Worm (Caenorhabditis elegans) whole organism, young adult: ENCODE measurements around the gene T14G10.8.
A peak's percentile ranks its signal among the peaks of the same experiment; 100 is the strongest.

Experiments used
- C17E4.6 ChIP-seq: fragments of 200-800 bp; sonication (Bioruptor generic); IDR thresholded peaks from 2 replicates; pipeline ENCODE4 v1.3.6; 2022; ENCODE audit warnings: missing genetic modification reagents, missing genetic modification characterization, missing compliant biosample characterization
- D2030.7 ChIP-seq: fragments of 200-800 bp; sonication (Bioruptor generic); IDR thresholded peaks from 2 replicates; pipeline ENCODE4 v1.3.6; 2022; ENCODE audit warnings: missing genetic modification reagents, missing genetic modification characterization, missing compliant biosample characterization
- F37B4.10 ChIP-seq: fragments of 200-800 bp; sonication (Bioruptor generic); IDR thresholded peaks from 2 replicates; pipeline ENCODE4 v1.3.6; 2022; ENCODE audit warnings: missing genetic modification characterization, missing compliant biosample characterization
- F52B5.7 ChIP-seq: sonication (generic microtip); optimal IDR thresholded peaks from 2 replicates; lab custom pipeline; 2016; ENCODE audit warnings: mild to moderate bottlenecking, missing genetic modification characterization, missing compliant biosample characterization
- T26A5.8 ChIP-seq: sonication (generic microtip); optimal IDR thresholded peaks from 2 replicates; lab custom pipeline; 2016; ENCODE audit warnings: missing genetic modification characterization, missing compliant biosample characterization
- Y53F4B.3 ChIP-seq: fragments of 200-800 bp; sonication (Bioruptor generic); IDR thresholded peaks from 2 replicates; pipeline ENCODE4 v1.3.6; 2022; ENCODE audit warnings: missing genetic modification reagents, missing genetic modification characterization, missing compliant biosample characterization
- aptf-2 ChIP-seq: fragments of 200-800 bp; sonication (Bioruptor generic); conservative IDR thresholded peaks from 2 replicates; pipeline ENCODE4 v1.3.6; 2022; ENCODE audit warnings: missing genetic modification reagents, missing genetic modification characterization, missing compliant biosample characterization
- aptf-3 ChIP-seq: fragments of 200-800 bp; sonication (Bioruptor generic); IDR thresholded peaks from 2 replicates; pipeline ENCODE4 v1.3.6; 2022; ENCODE audit warnings: missing genetic modification characterization, missing compliant biosample characterization
- attf-5 ChIP-seq: fragments of 200-800 bp; sonication (Bioruptor generic); optimal IDR thresholded peaks from 2 replicates; lab custom pipeline; 2018; ENCODE audit warnings: mild to moderate bottlenecking, missing genetic modification characterization, missing compliant biosample characterization
- ceh-27 ChIP-seq: fragments of 200-800 bp; sonication (Bioruptor generic); optimal IDR thresholded peaks from 2 replicates; lab custom pipeline; 2018; ENCODE audit warnings: mild to moderate bottlenecking, missing genetic modification characterization, moderate library complexity, missing compliant biosample characterization
- ceh-40 ChIP-seq: fragments of 200-800 bp; sonication (Bioruptor generic); IDR thresholded peaks from 2 replicates; pipeline ENCODE4 v1.3.6; 2022; ENCODE audit warnings: missing genetic modification characterization, missing compliant biosample characterization
- dox-1 ChIP-seq: fragments of 200-800 bp; sonication (Bioruptor generic); IDR thresholded peaks from 2 replicates; pipeline ENCODE4 v1.3.6; 2022; ENCODE audit warnings: missing genetic modification reagents, missing genetic modification characterization, missing compliant biosample characterization
- dpff-1 ChIP-seq: sonication (generic microtip); optimal IDR thresholded peaks from 2 replicates; lab custom pipeline; 2017; ENCODE audit warnings: mild to moderate bottlenecking, missing genetic modification characterization, missing compliant biosample characterization
- dpl-1 ChIP-seq: fragments of 150-350 bp; optimal IDR thresholded peaks from 2 replicates; lab custom pipeline; 2014; ENCODE audit warnings: missing biosample characterization, missing genetic modification reagents, missing genetic modification characterization
- egl-18 ChIP-seq: fragments of 200-800 bp; sonication (Bioruptor generic); IDR thresholded peaks from 2 replicates; pipeline ENCODE4 v1.3.6; 2022; ENCODE audit warnings: missing genetic modification reagents, missing genetic modification characterization, missing compliant biosample characterization
- egl-44 ChIP-seq: fragments of 200-800 bp; sonication (Bioruptor generic); IDR thresholded peaks from 2 replicates; pipeline ENCODE4 v1.3.6; 2022; ENCODE audit warnings: missing genetic modification reagents, missing genetic modification characterization, missing compliant biosample characterization
- egrh-3 ChIP-seq: fragments of 200-800 bp; sonication (Bioruptor generic); IDR thresholded peaks from 2 replicates; pipeline ENCODE4 v1.3.6; 2022; ENCODE audit warnings: missing genetic modification reagents, missing genetic modification characterization, missing compliant biosample characterization
- ekl-4 ChIP-seq: fragments of 200-800 bp; sonication (Bioruptor generic); IDR thresholded peaks from 2 replicates; pipeline ENCODE4 v1.3.6; 2022; ENCODE audit warnings: missing genetic modification reagents, missing genetic modification characterization, missing compliant biosample characterization
- hlh-26 ChIP-seq: fragments of 200-800 bp; sonication (Bioruptor generic); conservative IDR thresholded peaks from 2 replicates; pipeline ENCODE4 v1.3.6; 2022; ENCODE audit warnings: missing genetic modification reagents, missing genetic modification characterization, missing compliant biosample characterization
- lag-1 ChIP-seq: fragments of 200-800 bp; sonication (Bioruptor generic); IDR thresholded peaks from 2 replicates; pipeline ENCODE4 v1.3.6; 2022; ENCODE audit warnings: missing genetic modification reagents, missing genetic modification characterization, missing compliant biosample characterization
- lin-26 ChIP-seq: fragments of 200-800 bp; sonication (Bioruptor generic); IDR thresholded peaks from 2 replicates; pipeline ENCODE4 v1.3.6; 2022; ENCODE audit warnings: missing genetic modification reagents, missing genetic modification characterization, missing compliant biosample characterization
- madf-10 ChIP-seq: sonication (generic microtip); optimal IDR thresholded peaks from 2 replicates; lab custom pipeline; 2016; ENCODE audit warnings: mild to moderate bottlenecking, missing genetic modification characterization, missing compliant biosample characterization
- madf-6 ChIP-seq: fragments of 200-800 bp; sonication (Bioruptor generic); IDR thresholded peaks from 2 replicates; pipeline ENCODE4 v1.3.6; 2022; ENCODE audit warnings: missing genetic modification reagents, missing genetic modification characterization, missing compliant biosample characterization
- madf-8 ChIP-seq: fragments of 200-800 bp; sonication (Bioruptor generic); conservative IDR thresholded peaks from 2 replicates; pipeline ENCODE4 v1.3.6; 2022; ENCODE audit warnings: missing genetic modification reagents, missing genetic modification characterization, missing compliant biosample characterization
- mel-28 ChIP-seq: sonication (generic microtip); optimal IDR thresholded peaks from 2 replicates; lab custom pipeline; 2016; ENCODE audit warnings: borderline replicate concordance, mild to moderate bottlenecking, missing genetic modification characterization, missing compliant biosample characterization
- mxl-1 ChIP-seq: sonication (generic microtip); optimal IDR thresholded peaks from 2 replicates; lab custom pipeline; 2016; ENCODE audit warnings: missing genetic modification characterization, missing compliant biosample characterization
- nfyb-1 ChIP-seq: fragments of 200-800 bp; sonication (Bioruptor generic); IDR thresholded peaks from 2 replicates; pipeline ENCODE4 v1.3.6; 2022; ENCODE audit warnings: missing genetic modification reagents, missing genetic modification characterization, missing compliant biosample characterization
- nhr-120 ChIP-seq: fragments of 200-800 bp; sonication (Bioruptor generic); IDR thresholded peaks from 2 replicates; pipeline ENCODE4 v1.3.6; 2022; ENCODE audit warnings: missing genetic modification characterization, missing compliant biosample characterization
- nhr-179 ChIP-seq: sonication (generic microtip); optimal IDR thresholded peaks from 2 replicates; lab custom pipeline; 2016; ENCODE audit warnings: mild to moderate bottlenecking, missing genetic modification characterization, missing compliant biosample characterization
- pha-4 ChIP-seq: fragments of 150-350 bp; sonication (generic microtip); optimal IDR thresholded peaks from 2 replicates; lab custom pipeline; 2014; ENCODE audit warnings: missing biosample characterization, missing genetic modification reagents, missing genetic modification characterization
- sea-2 ChIP-seq: fragments of 200-800 bp; sonication (Bioruptor generic); IDR thresholded peaks from 2 replicates; pipeline ENCODE4 v1.3.6; 2022; ENCODE audit warnings: missing genetic modification characterization, missing compliant biosample characterization
- tbp1 ChIP-seq: fragments of 200-800 bp; sonication (Bioruptor generic); optimal IDR thresholded peaks from 2 replicates; lab custom pipeline; 2018; ENCODE audit warnings: mild to moderate bottlenecking, missing genetic modification characterization, missing compliant biosample characterization
- ztf-18 ChIP-seq: sonication (generic microtip); optimal IDR thresholded peaks from 2 replicates; lab custom pipeline; 2016; ENCODE audit warnings: missing genotype, mild to moderate bottlenecking, missing genetic modification characterization, missing compliant biosample characterization
- ztf-26 ChIP-seq: sonication (generic microtip); optimal IDR thresholded peaks from 2 replicates; lab custom pipeline; 2017; ENCODE audit warnings: missing genetic modification characterization, missing compliant biosample characterization
- ztf-3 ChIP-seq: fragments of 200-800 bp; sonication (Bioruptor generic); optimal IDR thresholded peaks from 2 replicates; lab custom pipeline; 2018; ENCODE audit warnings: mild to moderate bottlenecking, missing genetic modification characterization, missing compliant biosample characterization

The T14G10.8 gene

DNA sequence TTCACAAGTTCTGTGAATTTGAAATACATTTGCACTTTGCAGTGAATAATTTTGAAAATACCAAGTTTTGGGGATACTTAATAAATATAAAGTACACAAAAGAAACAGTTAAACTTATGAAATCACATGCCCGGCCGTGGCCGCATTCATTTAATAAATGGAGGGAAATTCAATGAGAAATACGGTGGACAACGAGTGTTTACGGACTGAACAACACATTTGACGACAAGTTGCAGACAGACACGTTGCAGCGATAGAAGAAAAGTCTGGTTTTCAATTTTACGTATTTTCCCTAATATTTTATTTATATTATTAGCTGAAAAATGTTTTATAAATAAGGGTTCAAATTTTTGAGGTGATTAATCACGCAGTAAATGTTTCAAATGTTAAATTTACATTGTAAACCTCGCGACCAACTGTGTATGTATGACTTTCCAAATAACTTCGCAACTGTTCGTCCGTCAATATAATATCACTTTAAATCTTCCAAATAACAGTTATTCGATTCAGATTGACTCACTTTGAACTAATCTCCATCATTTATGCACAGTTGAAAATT lies 4.7 kb upstream of the T14G10.8 start, which contains the start of gene copg-1 (continued):
- no peak for TF ChIP-seq ztf-26 (tag; lab: Kevin White, UChicago)
- no peak for TF ChIP-seq egl-18 (GFP tag; lab: Robert Waterston, UW)
- TF ChIP-seq madf-6 (GFP tag; lab: Robert Waterston, UW), result peak; percentile 58; the same call in 1 of the 2 replicates
- no peak for TF ChIP-seq mel-28
- TF ChIP-seq aptf-3, result no peak
- no peak for TF ChIP-seq egrh-3
- no peak for TF ChIP-seq mxl-1 (tag; lab: Kevin White, UChicago)
- no peak for TF ChIP-seq Y53F4B.3 (GFP tag; lab: Robert Waterston, UW)
- no peak for TF ChIP-seq egl-44 (GFP tag; lab: Robert Waterston, UW)
- no peak for TF ChIP-seq ekl-4 (GFP tag; lab: Robert Waterston, UW)
- no peak for TF ChIP-seq aptf-2 (GFP tag; lab: Robert Waterston, UW)
- peak; percentile 18 for TF ChIP-seq attf-5
- TF ChIP-seq ztf-3 (GFP tag; lab: Kevin White, UChicago), result no peak
- no peak for TF ChIP-seq F52B5.7 (tag; lab: Kevin White, UChicago)

ce11 chrIV:10150552-10151004 lies 3.8 kb upstream of the T14G10.8 start, which contains the start of gene tsp-12:
tsp-12 (minus strand) TSS chrIV:10150602.
- TF ChIP-seq pha-4 (tag; lab: Kevin White, UChicago) (no peak), aptf-3 (no peak), sea-2 (GFP tag; lab: Robert Waterston, UW) (no peak)

DNA sequence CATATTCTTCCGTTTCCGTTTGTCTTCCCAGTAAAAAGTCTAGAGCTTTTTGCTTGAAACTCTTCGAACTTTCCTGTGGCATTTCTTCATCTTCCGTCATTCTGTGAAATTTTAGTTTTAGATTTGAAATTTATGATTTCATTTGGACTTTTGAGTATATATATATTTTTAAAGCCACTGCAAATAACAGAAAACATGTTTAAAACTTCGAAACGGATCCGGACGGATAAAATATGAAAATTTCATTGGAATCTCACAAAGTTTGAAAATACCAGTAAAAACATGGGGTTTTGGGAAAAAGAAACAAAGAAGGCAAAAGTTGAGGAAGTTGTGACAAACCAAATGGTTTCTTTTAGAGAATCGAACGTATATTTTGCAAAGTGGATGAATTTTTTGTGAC lies 2.2 kb upstream of the T14G10.8 start, which contains the start of gene pigs-1:
Gene pigs-1 (minus strand): TSS at position 101 of the 400 bp plus-strand sequence.
- no peak for TF ChIP-seq dpl-1 (GFP tag; lab: Kevin White, UChicago)
- no peak for TF ChIP-seq nhr-179 (tag; lab: Kevin White, UChicago)
- TF ChIP-seq F37B4.10, result no peak
- no peak for TF ChIP-seq lag-1 (GFP tag; lab: Robert Waterston, UW)
- TF ChIP-seq, all 124 proteins: peak for 0

ce11 chrIV:10144909-10145308 lies 1.9 kb downstream of the T14G10.8 start:
- no peak for TF ChIP-seq attf-5
- no peak for TF ChIP-seq dpff-1 (tag; lab: Kevin White, UChicago)
- no peak for TF ChIP-seq lin-26 (GFP tag; lab: Robert Waterston, UW)
- no peak for TF ChIP-seq ceh-40 (GFP tag; lab: Robert Waterston, UW)
- no peak for TF ChIP-seq T26A5.8 (tag; lab: Kevin White, UChicago)
- peak; percentile 76 for TF ChIP-seq madf-6 (GFP tag; lab: Robert Waterston, UW)
- peak; percentile 60 for TF ChIP-seq madf-8 (GFP tag; lab: Robert Waterston, UW)

DNA sequence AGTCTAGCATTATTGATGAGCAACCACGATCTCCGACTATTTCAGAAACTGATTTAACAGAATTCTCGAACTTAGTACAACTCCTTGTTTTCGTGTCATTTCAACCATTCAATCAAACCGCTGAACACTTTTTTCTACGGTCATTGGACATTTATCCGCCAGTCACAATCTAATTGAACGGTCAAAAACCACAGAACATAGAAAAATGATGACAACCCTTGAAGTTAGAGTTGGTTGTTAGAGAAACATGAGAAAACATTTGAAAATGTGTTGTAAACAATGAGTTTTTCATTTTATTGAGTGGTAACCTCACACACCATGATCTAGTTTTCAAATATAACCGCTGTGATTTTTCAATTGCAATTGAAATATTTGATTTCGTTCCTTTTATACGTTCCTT lies 2.3 kb downstream of the T14G10.8 start:
- no peak for TF ChIP-seq mxl-1 (tag; lab: Kevin White, UChicago)
- TF ChIP-seq tbp1, result no peak
- TF ChIP-seq nhr-179 (tag; lab: Kevin White, UChicago), result no peak
- TF ChIP-seq nfyb-1, result no peak
- TF ChIP-seq ztf-18, result no peak
- no peak for TF ChIP-seq nhr-120 (GFP tag; lab: Robert Waterston, UW)
- TF ChIP-seq sea-2 (GFP tag; lab: Robert Waterston, UW), result no peak

DNA sequence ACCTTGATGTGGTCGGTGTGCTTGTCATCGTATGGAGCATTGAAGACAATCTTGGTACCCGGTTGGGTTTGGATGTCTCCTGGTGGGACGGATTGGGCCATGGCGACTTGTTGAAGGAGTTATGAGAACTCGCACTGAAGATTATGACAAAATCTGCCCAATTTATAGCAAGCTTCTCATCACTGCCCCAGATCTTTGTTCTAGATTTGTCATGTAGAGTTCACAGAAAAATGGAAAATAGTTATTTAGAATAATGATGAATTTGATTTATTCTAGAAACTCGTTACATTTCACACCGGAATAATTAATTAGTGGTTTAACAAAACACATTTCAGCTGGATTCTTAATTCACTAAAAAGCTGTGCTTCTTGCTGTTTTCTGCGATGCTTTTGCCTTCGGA lies 3.1 kb downstream of the T14G10.8 start, which contains the start of gene msp-38:
Gene msp-38 (minus strand): TSS at position 101 of the 400 bp plus-strand sequence.
- TF ChIP-seq dox-1 (no peak), hlh-26 (GFP tag; lab: Robert Waterston, UW) (no peak), madf-10 (tag; lab: Kevin White, UChicago) (no peak), C17E4.6 (GFP tag; lab: Robert Waterston, UW) (no peak), ceh-27 (GFP tag; lab: Kevin White, UChicago) (no peak), D2030.7 (GFP tag; lab: Robert Waterston, UW) (no peak)
- TF ChIP-seq, all 124 proteins: peak for 0
